Fruit fly (Drosophila melanogaster) whole organism, pupa: ENCODE measurements around the gene CG42374.

Experiments
- CG12605 ChIP-seq: fragments of 200-800 bp; sonication (Bioruptor generic); IDR thresholded peaks from 2 replicates; pipeline ENCODE4 v1.3.6; 2022; ENCODE audit warnings: missing biosample characterization, missing genetic modification characterization
- CG4496 ChIP-seq: fragments of 200-800 bp; sonication (Bioruptor generic); IDR thresholded peaks from 3 replicates; pipeline ENCODE4 v1.3.6; 2022; ENCODE audit warnings: missing biosample characterization, missing genetic modification characterization

DNA sequence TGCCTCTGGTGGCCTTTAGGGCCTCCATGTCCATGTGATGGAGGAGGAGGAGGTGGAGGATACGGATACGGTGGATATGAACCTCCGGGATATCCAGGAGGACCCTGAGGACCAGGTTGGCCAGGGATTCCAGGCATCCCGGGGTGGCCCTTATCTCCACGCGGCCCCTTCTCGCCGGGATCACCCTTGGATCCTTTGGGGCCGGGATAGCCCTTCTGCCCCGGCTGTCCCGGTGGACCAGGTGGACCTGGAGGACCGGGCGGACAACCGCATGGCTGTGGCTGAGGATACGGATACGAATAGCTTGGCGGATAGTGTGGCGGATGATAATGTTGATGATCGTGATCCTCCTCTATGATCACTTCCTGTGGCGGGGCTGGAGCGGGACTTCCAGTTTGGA is 16.7 kb downstream of the CG42374 start:
- TF ChIP-seq CG12605 (GFP tag; lab: Robert Waterston, UW) (no peak), CG4496 (GFP tag; lab: Robert Waterston, UW) (no peak)
